Worm (Caenorhabditis elegans) whole organism, late embryonic: ENCODE data around the gene F42C5.4.

Experiments
- ahr-1 ChIP-seq: sonication (generic microtip); optimal IDR thresholded peaks from 2 replicates; lab custom pipeline; 2016; ENCODE audit warnings: missing genetic modification characterization, missing compliant biosample characterization
- ceh-24 ChIP-seq: sonication (generic microtip); optimal IDR thresholded peaks from 2 replicates; lab custom pipeline; 2016; ENCODE audit warnings: mild to moderate bottlenecking, missing genetic modification characterization, missing compliant biosample characterization
- elt-4 ChIP-seq: sonication (generic microtip); optimal IDR thresholded peaks from 2 replicates; lab custom pipeline; 2016; ENCODE audit warnings: missing genetic modification characterization, missing compliant biosample characterization
- zip-5 ChIP-seq: sonication (generic microtip); optimal IDR thresholded peaks from 2 replicates; lab custom pipeline; 2016; ENCODE audit warnings: missing genetic modification characterization, missing compliant biosample characterization

- TF ChIP-seq ahr-1 (no peak), ceh-24 (tag; lab: Kevin White, UChicago) (no peak), zip-5 (no peak), elt-4 (no peak)
Observed at ce11 chrIV:7317829-7318529, 26.1 kb upstream of the F42C5.4 start.
